Fruit fly (Drosophila melanogaster) whole organism, embryonic: ENCODE results near the gene CG10738.

ENCODE experiments used
- Bgb ChIP-seq: fragments of 200-800 bp; sonication (Bioruptor generic); IDR thresholded peaks from 2 replicates; pipeline ENCODE4 v1.3.6; 2022; ENCODE audit warnings: missing biosample characterization, missing genetic modification characterization; ENCODE audit not compliant: partially characterized antibody
- CG11093 ChIP-seq: fragments of 200-800 bp; sonication (Bioruptor generic); IDR thresholded peaks from 3 replicates; pipeline ENCODE4 v1.3.6; 2022; ENCODE audit warnings: missing biosample characterization, missing genetic modification characterization
- CG13624 ChIP-seq: fragments of 200-800 bp; sonication (Bioruptor generic); optimal IDR thresholded peaks from 2 replicates; lab custom pipeline; 2016; ENCODE audit warnings: missing biosample characterization, missing genetic modification characterization
- CG14710 ChIP-seq: fragments of 200-800 bp; sonication (Bioruptor generic); optimal IDR thresholded peaks from 3 replicates; lab custom pipeline; 2019; ENCODE audit warnings: missing biosample characterization, mild to moderate bottlenecking, missing genetic modification characterization, moderate library complexity
- CG1647 ChIP-seq: fragments of 200-800 bp; sonication (Bioruptor generic); optimal IDR thresholded peaks from 3 replicates; lab custom pipeline; 2016; ENCODE audit warnings: missing biosample characterization, missing genetic modification characterization
- CG16815 ChIP-seq: fragments of 200-800 bp; sonication (Bioruptor generic); optimal IDR thresholded peaks from 3 replicates; lab custom pipeline; 2017; ENCODE audit warnings: missing biosample characterization, mild to moderate bottlenecking, missing genetic modification characterization
- CG17328 ChIP-seq: fragments of 200-800 bp; sonication (Bioruptor generic); IDR thresholded peaks from 2 replicates; pipeline ENCODE4 v1.3.6; 2022; ENCODE audit warnings: missing biosample characterization, missing genetic modification characterization
- CG17612 ChIP-seq: fragments of 200-800 bp; sonication (Bioruptor generic); IDR thresholded peaks from 2 replicates; pipeline ENCODE4 v1.3.6; 2022; ENCODE audit warnings: missing biosample characterization, missing genetic modification characterization
- CG18011 ChIP-seq: fragments of 200-800 bp; sonication (Bioruptor generic); optimal IDR thresholded peaks from 2 replicates; lab custom pipeline; 2017; ENCODE audit warnings: missing biosample characterization, missing genetic modification characterization, mild to moderate bottlenecking, moderate library complexity, missing genotype
- CG18262 ChIP-seq: fragments of 200-800 bp; optimal IDR thresholded peaks from 3 replicates; lab custom pipeline; 2019; ENCODE audit warnings: missing biosample characterization, mild to moderate bottlenecking, missing genetic modification characterization, moderate library complexity
- CG30403 ChIP-seq: fragments of 200-800 bp; sonication (Bioruptor generic); optimal IDR thresholded peaks from 3 replicates; lab custom pipeline; 2016; ENCODE audit warnings: missing biosample characterization, missing genetic modification characterization
- CG34376 ChIP-seq: fragments of 200-800 bp; sonication (Bioruptor generic); optimal IDR thresholded peaks from 2 replicates; lab custom pipeline; 2018; ENCODE audit warnings: missing biosample characterization, mild to moderate bottlenecking, missing genetic modification characterization
- CG4360 ChIP-seq: fragments of 200-800 bp; sonication (Bioruptor generic); IDR thresholded peaks from 2 replicates; pipeline ENCODE4 v1.3.6; 2022; ENCODE audit warnings: missing biosample characterization, missing genetic modification characterization
- CG43689 ChIP-seq: fragments of 200-800 bp; sonication (Bioruptor generic); IDR thresholded peaks from 2 replicates; pipeline ENCODE4 v1.3.6; 2022; ENCODE audit warnings: missing biosample characterization, missing genetic modification characterization
- CG4854 ChIP-seq: fragments of 200-800 bp; sonication (Bioruptor generic); optimal IDR thresholded peaks from 2 replicates; lab custom pipeline; 2016; ENCODE audit warnings: missing biosample characterization, missing genetic modification characterization, inconsistent platforms
- CG5180 ChIP-seq: fragments of 200-800 bp; sonication (Bioruptor generic); optimal IDR thresholded peaks from 3 replicates; lab custom pipeline; 2017; ENCODE audit warnings: missing biosample characterization, missing genetic modification characterization, mild to moderate bottlenecking, moderate library complexity, missing genetic modification reagents
- CG6272 ChIP-seq: fragments of 200-800 bp; sonication (Bioruptor generic); IDR thresholded peaks from 2 replicates; pipeline ENCODE4 v1.3.6; 2022; ENCODE audit warnings: missing biosample characterization, missing genetic modification characterization
- E2f1 ChIP-seq: fragments of 200-800 bp; sonication (Bioruptor generic); IDR thresholded peaks from 2 replicates; pipeline ENCODE4 v1.3.6; 2022; ENCODE audit warnings: missing biosample characterization, missing genetic modification characterization
- Elba2 ChIP-seq: fragments of 200-800 bp; sonication (Bioruptor generic); optimal IDR thresholded peaks from 3 replicates; lab custom pipeline; 2016; ENCODE audit warnings: missing biosample characterization, missing genetic modification characterization
- Fer1 ChIP-seq: fragments of 200-800 bp; sonication (Bioruptor generic); optimal IDR thresholded peaks from 2 replicates; lab custom pipeline; 2017; ENCODE audit warnings: missing biosample characterization, mild to moderate bottlenecking, missing genetic modification characterization
- HLH3B ChIP-seq: fragments of 200-800 bp; sonication (Bioruptor generic); IDR thresholded peaks from 2 replicates; pipeline ENCODE4 v1.3.6; 2022; ENCODE audit warnings: missing biosample characterization, missing genetic modification characterization
- Hand ChIP-seq: fragments of 200-800 bp; sonication (Bioruptor generic); optimal IDR thresholded peaks from 2 replicates; lab custom pipeline; 2017; ENCODE audit warnings: mild to moderate bottlenecking, missing biosample characterization, missing genetic modification reagents, missing genetic modification characterization
- Hmr ChIP-seq: fragments of 200-800 bp; sonication (Bioruptor generic); optimal IDR thresholded peaks from 3 replicates; lab custom pipeline; 2017; ENCODE audit warnings: mild to moderate bottlenecking, missing biosample characterization, missing genetic modification reagents, missing genetic modification characterization
- Jarid2 ChIP-seq: fragments of 200-800 bp; sonication (Bioruptor generic); optimal IDR thresholded peaks from 3 replicates; lab custom pipeline; 2017; ENCODE audit warnings: mild to moderate bottlenecking, missing biosample characterization, missing genetic modification reagents, missing genetic modification characterization
- Med ChIP-seq: fragments of 200-800 bp; sonication (Bioruptor generic); peaks from one replicate; lab custom pipeline; 2016; ENCODE audit warnings: missing biosample characterization, missing genetic modification characterization, mild to moderate bottlenecking, inconsistent platforms, moderate library complexity
- Rx ChIP-seq: fragments of 200-800 bp; sonication (Bioruptor generic); IDR thresholded peaks from 2 replicates; pipeline ENCODE4 v1.3.6; 2022; ENCODE audit warnings: missing biosample characterization, missing genetic modification characterization
- Six4 ChIP-seq: fragments of 200-800 bp; sonication (Bioruptor generic); optimal IDR thresholded peaks from 2 replicates; lab custom pipeline; 2016; ENCODE audit warnings: missing biosample characterization, missing genetic modification characterization
- Stat92E ChIP-seq, 3 experiments: fragments of >200 bp in 2 of 3; fragments of 200-800 bp in 1 of 3; sonication (Bioruptor generic) in 1 of 3; optimal IDR thresholded peaks; 2 replicates each; lab custom pipeline; 2017 to 2019; ENCODE audit warnings: missing biosample characterization in 3 of 3, missing genetic modification characterization in 3 of 3, mild to moderate bottlenecking in 1 of 3, moderate library complexity in 1 of 3
- Trl ChIP-seq, 3 experiments: fragments of >200 bp in 2 of 3; fragments of 200-800 bp in 1 of 3; sonication (Bioruptor generic) in 1 of 3; optimal IDR thresholded peaks; 2 replicates in 1 of 3; 3 replicates in 2 of 3; lab custom pipeline; 2016 to 2017; ENCODE audit warnings: missing biosample characterization in 1 of 3, missing genetic modification characterization in 1 of 3
- Vsx1 ChIP-seq: fragments of 200-800 bp; sonication (Bioruptor generic); optimal IDR thresholded peaks from 2 replicates; lab custom pipeline; 2017; ENCODE audit warnings: missing biosample characterization, mild to moderate bottlenecking, missing genetic modification characterization, missing genetic modification reagents
- ab ChIP-seq: fragments of 200-800 bp; sonication (Bioruptor generic); optimal IDR thresholded peaks from 2 replicates; lab custom pipeline; 2016; ENCODE audit warnings: missing biosample characterization, missing genetic modification characterization
- amos ChIP-seq: fragments of 200-800 bp; sonication (Bioruptor generic); IDR thresholded peaks from 2 replicates; pipeline ENCODE4 v1.3.6; 2022; ENCODE audit warnings: missing biosample characterization, missing genetic modification characterization; ENCODE audit not compliant: partially characterized antibody
- aop ChIP-seq: fragments of 200-800 bp; sonication (Bioruptor generic); IDR thresholded peaks from 2 replicates; pipeline ENCODE4 v1.3.6; 2022; ENCODE audit warnings: missing biosample characterization, missing genetic modification characterization
- chif ChIP-seq, 2 experiments: fragments of 200-800 bp; sonication (Bioruptor generic); optimal IDR thresholded peaks; 3 replicates each; lab custom pipeline; 2016; ENCODE audit warnings: missing biosample characterization in 2 of 2, missing genetic modification characterization in 2 of 2
- chn ChIP-seq: fragments of 200-800 bp; sonication (Bioruptor generic); optimal IDR thresholded peaks from 2 replicates; lab custom pipeline; 2016; ENCODE audit warnings: missing biosample characterization, missing genetic modification characterization
- da ChIP-seq: fragments of 200-800 bp; sonication (Bioruptor generic); optimal IDR thresholded peaks from 2 replicates; lab custom pipeline; 2016; ENCODE audit warnings: missing biosample characterization, missing genetic modification characterization
- exex ChIP-seq: fragments of 200-800 bp; sonication (Bioruptor generic); optimal IDR thresholded peaks from 4 replicates; lab custom pipeline; 2018; ENCODE audit warnings: missing biosample characterization, mild to moderate bottlenecking, missing genetic modification characterization, moderate library complexity
- fd102C ChIP-seq: fragments of 200-800 bp; sonication (Bioruptor generic); optimal IDR thresholded peaks from 2 replicates; lab custom pipeline; 2018; ENCODE audit warnings: missing biosample characterization, mild to moderate bottlenecking, missing genetic modification characterization, moderate library complexity
- gem ChIP-seq: fragments of 200-800 bp; sonication (Bioruptor generic); optimal IDR thresholded peaks from 2 replicates; lab custom pipeline; 2019; ENCODE audit warnings: missing biosample characterization, mild to moderate bottlenecking, missing genetic modification characterization, moderate library complexity
- hkb ChIP-seq, 2 experiments: fragments of 200-800 bp in 1 of 2; fragments of >200 bp in 1 of 2; sonication (Bioruptor generic) in 1 of 2; IDR thresholded peaks in 1 of 2; optimal IDR thresholded peaks in 1 of 2; 2 replicates each; pipeline versions ENCODE4 v1.3.6 to Lab custom; 2017 to 2022; ENCODE audit warnings: missing biosample characterization in 1 of 2, missing genetic modification characterization in 1 of 2
- kay ChIP-seq: fragments of 200-800 bp; sonication (Bioruptor generic); optimal IDR thresholded peaks from 2 replicates; lab custom pipeline; 2016; ENCODE audit warnings: missing biosample characterization, missing genetic modification characterization
- kni ChIP-seq: fragments of 200-800 bp; sonication (Bioruptor generic); optimal IDR thresholded peaks from 3 replicates; lab custom pipeline; 2017; ENCODE audit warnings: mild to moderate bottlenecking, missing biosample characterization, missing genetic modification reagents, missing genetic modification characterization
- mam ChIP-seq: fragments of 200-800 bp; sonication (Bioruptor generic); optimal IDR thresholded peaks from 3 replicates; lab custom pipeline; 2016; ENCODE audit warnings: missing biosample characterization, missing genetic modification characterization
- pnt ChIP-seq: fragments of 200-800 bp; sonication (Bioruptor generic); optimal IDR thresholded peaks from 3 replicates; lab custom pipeline; 2016; ENCODE audit warnings: missing biosample characterization, missing genetic modification characterization
- prd ChIP-seq, 3 experiments: fragments of >200 bp in 2 of 3; fragments of 200-800 bp in 1 of 3; sonication (Bioruptor generic) in 1 of 3; optimal IDR thresholded peaks in 2 of 3; IDR thresholded peaks in 1 of 3; 2 replicates in 2 of 3; 3 replicates in 1 of 3; pipeline versions ENCODE4 v1.3.6 to Lab custom; 2017 to 2022; ENCODE audit warnings: missing biosample characterization in 1 of 3, missing genetic modification characterization in 1 of 3
- row ChIP-seq: fragments of 200-800 bp; sonication (Bioruptor generic); IDR thresholded peaks from 3 replicates; pipeline ENCODE4 v1.3.6; 2022; ENCODE audit warnings: missing biosample characterization, missing genetic modification characterization
- sens ChIP-seq: fragments of 200-800 bp; sonication (Bioruptor generic); peaks from one replicate; lab custom pipeline; 2016; ENCODE audit warnings: missing biosample characterization, missing genetic modification characterization
- sqz ChIP-seq: fragments of 200-800 bp; sonication (Bioruptor generic); optimal IDR thresholded peaks from 3 replicates; lab custom pipeline; 2018; ENCODE audit warnings: missing biosample characterization, mild to moderate bottlenecking, missing genetic modification characterization
- unc-4 ChIP-seq: fragments of 200-800 bp; sonication (Bioruptor generic); IDR thresholded peaks from 2 replicates; pipeline ENCODE4 v1.3.6; 2022; ENCODE audit warnings: missing biosample characterization, missing genetic modification characterization; ENCODE audit not compliant: partially characterized antibody

CG10738 gene

dm6 chr3L:13450177-13450793 is at the start of gene CG10738, which contains the start of gene JMJD7 (continued):
- no peak for TF ChIP-seq gem (tag; lab: Kevin White, UChicago)
- TF ChIP-seq Fer1, result peak; percentile 82
- TF ChIP-seq row (GFP tag; lab: Robert Waterston, UW), result peak; percentile 64
- TF ChIP-seq mam (GFP tag; lab: Kevin White, UChicago), result peak; percentile 19
- TF ChIP-seq amos (GFP tag; lab: Robert Waterston, UW), result no peak
- TF ChIP-seq Bgb (GFP tag; lab: Robert Waterston, UW), result no peak
- peak; percentile 42 for TF ChIP-seq Six4 (GFP tag; lab: Kevin White, UChicago)
- peak; percentile 61 for TF ChIP-seq E2f1 (GFP tag; lab: Robert Waterston, UW)
- TF ChIP-seq Hmr (GFP tag; lab: Kevin White, UChicago), result peak; percentile 6
- TF ChIP-seq Rx, result peak; percentile 72
- peak; percentile 42; the same call in 2 of the 3 replicates for TF ChIP-seq CG11093
- peak; percentile 62 for TF ChIP-seq CG17328
- peak; percentile 69; the same call in 1 of the 2 replicates for TF ChIP-seq CG6272 (GFP tag; lab: Robert Waterston, UW)
- peak; percentile 29 for TF ChIP-seq CG4854 (GFP tag; lab: Kevin White, UChicago)
- peak; percentile 59; the same call in 1 of the 2 replicates for TF ChIP-seq aop
- no peak for TF ChIP-seq prd (optimal IDR thresholded peaks at IDR 0.05; lab: Kevin White, UChicago)
- TF ChIP-seq prd (GFP tag; IDR thresholded peaks at IDR 0.05; lab: Robert Waterston, UW), result peak; percentile 64
- peak; percentile 68 for TF ChIP-seq HLH3B (GFP tag; lab: Robert Waterston, UW)
- TF ChIP-seq Jarid2 (GFP tag; lab: Kevin White, UChicago), result no peak
- no peak for TF ChIP-seq Vsx1 (GFP tag; lab: Kevin White, UChicago)
- no peak for TF ChIP-seq CG16815 (GFP tag; lab: Kevin White, UChicago)
- TF ChIP-seq ab (GFP tag; lab: Kevin White, UChicago), result no peak
- TF ChIP-seq chif (GFP tag; optimal IDR thresholded peaks at IDR 0.05; lab: Kevin White, UChicago), result no peak
- TF ChIP-seq hkb (optimal IDR thresholded peaks at IDR 0.05; lab: Kevin White, UChicago), result no peak
- peak; percentile 78 for TF ChIP-seq hkb (GFP tag; IDR thresholded peaks at IDR 0.05; lab: Robert Waterston, UW)
- no peak for TF ChIP-seq kni
- TF ChIP-seq CG13624 (GFP tag; lab: Kevin White, UChicago), result no peak
- TF ChIP-seq exex (tag; lab: Kevin White, UChicago), result no peak
- no peak for TF ChIP-seq unc-4 (GFP tag; lab: Robert Waterston, UW)
- TF ChIP-seq CG43689 (GFP tag; lab: Robert Waterston, UW), result no peak
- TF ChIP-seq Med, result peak; percentile 80
- peak; percentile 6 for TF ChIP-seq kay
- peak; percentile 55 for TF ChIP-seq CG30403 (GFP tag; lab: Kevin White, UChicago)
- no peak for TF ChIP-seq CG4360 (GFP tag; lab: Robert Waterston, UW)
- TF ChIP-seq CG34376 (GFP tag; lab: Kevin White, UChicago), result peak; percentile 33
- TF ChIP-seq da, result no peak
- peak; percentile 51 for TF ChIP-seq CG18262 (tag; lab: Kevin White, UChicago)
- TF ChIP-seq pnt, result no peak
- TF ChIP-seq Stat92E (GFP tag; optimal IDR thresholded peaks at IDR 0.05; lab: Kevin White, UChicago), result no peak
- no peak for TF ChIP-seq Hand (GFP tag; lab: Kevin White, UChicago)

DNA sequence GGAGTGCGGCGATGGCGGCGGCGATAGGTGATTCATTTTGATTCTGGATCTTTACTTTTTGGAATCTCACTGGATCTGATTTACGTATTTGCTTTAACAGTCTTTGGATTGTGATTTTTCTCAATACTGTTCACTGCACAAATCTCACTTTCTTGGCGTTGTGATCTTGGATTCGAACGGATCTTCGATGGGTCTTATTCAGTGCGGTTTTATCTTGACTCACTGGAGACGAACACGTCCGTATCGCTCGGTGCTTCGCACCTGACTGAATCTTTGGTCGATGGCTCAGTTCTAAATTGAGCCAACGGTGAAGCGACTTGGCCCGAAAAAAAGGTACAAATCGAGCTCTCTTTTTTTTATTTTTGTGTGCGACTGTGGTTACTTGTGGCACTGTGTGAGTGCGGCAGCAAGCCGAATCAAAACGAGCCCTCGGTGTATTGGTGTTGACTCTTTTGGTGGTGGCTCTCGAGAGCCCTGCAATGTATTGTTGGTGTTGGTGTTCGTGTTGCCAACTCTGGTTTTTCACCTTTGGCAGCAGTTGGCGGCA is 49.6 kb upstream of the CG10738 start, which contains the start of gene sens:
TSS of gene sens (minus strand) at position 254 of the 547 bp plus-strand sequence.
- TF ChIP-seq Jarid2 (GFP tag; lab: Kevin White, UChicago), result peak; percentile 81
- no peak for TF ChIP-seq CG14710 (tag; lab: Kevin White, UChicago)
- TF ChIP-seq CG5180, result peak; percentile 7
- TF ChIP-seq CG1647, result no peak
- no peak for TF ChIP-seq fd102C (GFP tag; lab: Kevin White, UChicago)
- TF ChIP-seq Trl (optimal IDR thresholded peaks at IDR 0.05; lab: Kevin White, UChicago), result peak in 1 of 2 experiments; percentile 11
- TF ChIP-seq Trl (GFP tag; optimal IDR thresholded peaks at IDR 0.05; lab: Kevin White, UChicago), result no peak
- peak; percentile 65 for TF ChIP-seq sqz (GFP tag; lab: Kevin White, UChicago)
- TF ChIP-seq CG17612 (GFP tag; lab: Robert Waterston, UW), result no peak
- TF ChIP-seq chn (GFP tag; lab: Kevin White, UChicago), result no peak
- no peak for TF ChIP-seq Elba2 (GFP tag; lab: Kevin White, UChicago)
- peak; percentile 45 for TF ChIP-seq kni
- TF ChIP-seq CG18011 (GFP tag; lab: Kevin White, UChicago), result no peak
- TF ChIP-seq sens, result peak; percentile 93
